Fruit fly (Drosophila melanogaster): ENCODE results near the gene Poxm.

Poxm gene

dm6 chr3R:8316344-8317105 is 17.1 kb downstream of the Poxm start, which contains the start of gene Coq2:
Gene Coq2 (minus strand): TSS chr3R:8316543.
- TF ChIP-seq Dfd (GFP tag; optimal IDR thresholded peaks at IDR 0.05) (no peak), dmrt93B (GFP tag; optimal IDR thresholded peaks at IDR 0.05) (no peak), h (GFP tag; optimal IDR thresholded peaks at IDR 0.05) (no peak), Rel (GFP tag; optimal IDR thresholded peaks at IDR 0.05) (no peak), Rel (tag; optimal IDR thresholded peaks at IDR 0.05) (no peak), Jra (GFP tag; optimal IDR thresholded peaks at IDR 0.05) (no peak), tai (GFP tag; optimal IDR thresholded peaks at IDR 0.05) (no peak), pan (optimal IDR thresholded peaks at IDR 0.05) (no peak), usp (GFP tag; optimal IDR thresholded peaks at IDR 0.05) (no peak), foxo (GFP tag; optimal IDR thresholded peaks at IDR 0.05) (no peak), OdsH (GFP tag; optimal IDR thresholded peaks at IDR 0.05) (no peak), jim (GFP tag; optimal IDR thresholded peaks at IDR 0.05) (no peak), sage (GFP tag; optimal IDR thresholded peaks at IDR 0.05) (no peak), lola (GFP tag; optimal IDR thresholded peaks at IDR 0.05) (no peak), CrebA (GFP tag; optimal IDR thresholded peaks at IDR 0.05; ENCODE audit: borderline replicate concordance) (no peak), dl (GFP tag; optimal IDR thresholded peaks at IDR 0.05; ENCODE audit: insufficient read depth in 1 of 2, partially characterized antibody in 2 of 2) (peak; percentile 100), HLH106 (tag; optimal IDR thresholded peaks at IDR 0.05) (no peak), Vsx2 (GFP tag; optimal IDR thresholded peaks at IDR 0.05; ENCODE audit: partially characterized antibody) (peak; percentile 100), N (GFP tag; optimal IDR thresholded peaks at IDR 0.05) (no peak), Myc (optimal IDR thresholded peaks at IDR 0.05) (peak; percentile 28), dsf (GFP tag; optimal IDR thresholded peaks at IDR 0.05; ENCODE audit: borderline replicate concordance) (no peak), GATAd (GFP tag; optimal IDR thresholded peaks at IDR 0.05) (no peak), Hnf4 (GFP tag; optimal IDR thresholded peaks at IDR 0.05) (no peak), Dif (GFP tag; optimal IDR thresholded peaks at IDR 0.05; ENCODE audit: partially characterized antibody) (peak; percentile 100), sv (GFP tag; optimal IDR thresholded peaks at IDR 0.05) (no peak)

- no peak for TF ChIP-seq fru (GFP tag; optimal IDR thresholded peaks at IDR 0.05)
- no peak for TF ChIP-seq CrebA (GFP tag; optimal IDR thresholded peaks at IDR 0.05; ENCODE audit: borderline replicate concordance)
- no peak for TF ChIP-seq woc (GFP tag; optimal IDR thresholded peaks at IDR 0.05)
- no peak for TF ChIP-seq foxo (GFP tag; optimal IDR thresholded peaks at IDR 0.05)
- no peak for TF ChIP-seq jim (GFP tag; optimal IDR thresholded peaks at IDR 0.05)
- no peak for TF ChIP-seq HLH106 (tag; optimal IDR thresholded peaks at IDR 0.05)
Observed at dm6 chr3R:8313038-8313437, 20.6 kb downstream of the Poxm start, which contains the start of gene CG7483. Gene CG7483 (plus strand): TSS chr3R:8313208.

dm6 chr3R:8312037-8312436 is 21.6 kb downstream of the Poxm start, which contains the start of the genes CG11694 and CG11698:
Gene CG11694 (minus strand): TSS chr3R:8312137.
Gene CG11698 (plus strand): TSS chr3R:8312188.
- no peak for TF ChIP-seq brk (GFP tag; optimal IDR thresholded peaks at IDR 0.05)
- TF ChIP-seq lola (GFP tag; optimal IDR thresholded peaks at IDR 0.05) = no peak
- no peak for TF ChIP-seq sv (GFP tag; optimal IDR thresholded peaks at IDR 0.05)
- no peak for TF ChIP-seq psq (GFP tag; optimal IDR thresholded peaks at IDR 0.05)
- no peak for TF ChIP-seq Hr78 (GFP tag; optimal IDR thresholded peaks at IDR 0.05)
- no peak for TF ChIP-seq dl (GFP tag; optimal IDR thresholded peaks at IDR 0.05; ENCODE audit: insufficient read depth in 1 of 2, partially characterized antibody in 2 of 2)
- TF ChIP-seq Sp1 (GFP tag; optimal IDR thresholded peaks at IDR 0.05) = no peak
- TF ChIP-seq Abd-B (GFP tag; optimal IDR thresholded peaks at IDR 0.05) = no peak
- TF ChIP-seq Mio (GFP tag; optimal IDR thresholded peaks at IDR 0.05) = no peak
- no peak for TF ChIP-seq N (GFP tag; optimal IDR thresholded peaks at IDR 0.05)
- TF ChIP-seq Jra (GFP tag; optimal IDR thresholded peaks at IDR 0.05) = no peak
- no peak for TF ChIP-seq tai (GFP tag; optimal IDR thresholded peaks at IDR 0.05)
- TF ChIP-seq Hnf4 (GFP tag; optimal IDR thresholded peaks at IDR 0.05) = no peak
- no peak for TF ChIP-seq CrebA (GFP tag; optimal IDR thresholded peaks at IDR 0.05; ENCODE audit: borderline replicate concordance)
- TF ChIP-seq CG9705 (GFP tag; optimal IDR thresholded peaks at IDR 0.05) = no peak
- no peak for TF ChIP-seq Myc (optimal IDR thresholded peaks at IDR 0.05)
- TF ChIP-seq woc (GFP tag; optimal IDR thresholded peaks at IDR 0.05) = no peak
- no peak for TF ChIP-seq usp (GFP tag; optimal IDR thresholded peaks at IDR 0.05)
- TF ChIP-seq dmrt93B (GFP tag; optimal IDR thresholded peaks at IDR 0.05) = no peak
- TF ChIP-seq OdsH (GFP tag; optimal IDR thresholded peaks at IDR 0.05) = no peak
